Worm (Caenorhabditis elegans) whole organism, late embryonic: ENCODE measurements around the gene srz-19.

Experiments used
- F13H6.1 ChIP-seq: sonication (generic microtip); optimal IDR thresholded peaks from 2 replicates; lab custom pipeline; 2016; ENCODE audit warnings: missing genetic modification characterization, missing compliant biosample characterization
- K09A11.1 ChIP-seq: sonication (generic microtip); optimal IDR thresholded peaks from 2 replicates; lab custom pipeline; 2017; ENCODE audit warnings: antibody characterized with exemption, mild to moderate bottlenecking, missing genetic modification characterization, missing compliant biosample characterization; ENCODE audit not compliant: insufficient read depth
- T23F11.4 ChIP-seq: fragments of 200-800 bp; sonication (Bioruptor generic); optimal IDR thresholded peaks from 2 replicates; lab custom pipeline; 2018; ENCODE audit warnings: mild to moderate bottlenecking, missing genetic modification characterization, missing compliant biosample characterization
- ama-1 ChIP-seq: fragments of 150-350 bp; optimal IDR thresholded peaks from 2 replicates; lab custom pipeline; 2014
- ceh-19 ChIP-seq: fragments of 200-800 bp; sonication (Bioruptor generic); optimal IDR thresholded peaks from 2 replicates; lab custom pipeline; 2018; ENCODE audit warnings: mild to moderate bottlenecking, missing genetic modification characterization, missing compliant biosample characterization
- ceh-2 ChIP-seq: sonication (generic microtip); optimal IDR thresholded peaks from 2 replicates; lab custom pipeline; 2016; ENCODE audit warnings: missing genotype, missing genetic modification characterization, missing compliant biosample characterization
- ceh-22 ChIP-seq: sonication (generic microtip); optimal IDR thresholded peaks from 2 replicates; lab custom pipeline; 2017; ENCODE audit warnings: missing biosample characterization, missing genetic modification characterization
- che-1 ChIP-seq: sonication (generic microtip); optimal IDR thresholded peaks from 2 replicates; lab custom pipeline; 2016; ENCODE audit warnings: mild to moderate bottlenecking, missing genetic modification characterization, missing compliant biosample characterization
- dve-1 ChIP-seq: sonication (generic microtip); optimal IDR thresholded peaks from 2 replicates; lab custom pipeline; 2017; ENCODE audit warnings: antibody characterized with exemption, mild to moderate bottlenecking, missing genetic modification characterization, missing compliant biosample characterization
- elt-2 ChIP-seq: sonication (generic microtip); optimal IDR thresholded peaks from 2 replicates; lab custom pipeline; 2016; ENCODE audit warnings: missing genetic modification reagents, missing genetic modification characterization, missing compliant biosample characterization
- elt-4 ChIP-seq: sonication (generic microtip); optimal IDR thresholded peaks from 2 replicates; lab custom pipeline; 2016; ENCODE audit warnings: missing genetic modification characterization, missing compliant biosample characterization
- ets-4 ChIP-seq: sonication (generic microtip); optimal IDR thresholded peaks from 2 replicates; lab custom pipeline; 2016; ENCODE audit warnings: missing genetic modification characterization, missing compliant biosample characterization
- gmeb-2 ChIP-seq: sonication (generic microtip); optimal IDR thresholded peaks from 2 replicates; lab custom pipeline; 2016; ENCODE audit warnings: missing genetic modification characterization, inconsistent platforms, missing compliant biosample characterization
- hlh-13 ChIP-seq: fragments of 200-800 bp; sonication (Bioruptor generic); optimal IDR thresholded peaks from 2 replicates; lab custom pipeline; 2018; ENCODE audit warnings: mild to moderate bottlenecking, missing genetic modification characterization, missing compliant biosample characterization
- hlh-15 ChIP-seq: sonication (generic microtip); optimal IDR thresholded peaks from 2 replicates; lab custom pipeline; 2016; ENCODE audit warnings: missing genetic modification characterization, missing compliant biosample characterization
- hlh-30 ChIP-seq: sonication (generic microtip); optimal IDR thresholded peaks from 2 replicates; lab custom pipeline; 2017; ENCODE audit warnings: antibody characterized with exemption, missing genetic modification characterization, missing compliant biosample characterization; ENCODE audit not compliant: insufficient read depth
- hlh-6 ChIP-seq: sonication (generic microtip); optimal IDR thresholded peaks from 2 replicates; lab custom pipeline; 2016; ENCODE audit warnings: missing genotype, missing genetic modification characterization, missing compliant biosample characterization
- lim-6 ChIP-seq: sonication (generic microtip); optimal IDR thresholded peaks from 2 replicates; lab custom pipeline; 2016; ENCODE audit warnings: missing genetic modification characterization, missing compliant biosample characterization
- madf-2 ChIP-seq: sonication (generic microtip); optimal IDR thresholded peaks from 2 replicates; lab custom pipeline; 2017; ENCODE audit warnings: missing genetic modification characterization, missing compliant biosample characterization
- nhr-11 ChIP-seq: fragments of 150-350 bp; optimal IDR thresholded peaks from 2 replicates; lab custom pipeline; 2014; ENCODE audit warnings: missing biosample characterization, missing genetic modification characterization
- nhr-232 ChIP-seq: sonication (generic microtip); optimal IDR thresholded peaks from 2 replicates; lab custom pipeline; 2016; ENCODE audit warnings: missing genetic modification characterization, missing compliant biosample characterization
- odd-2 ChIP-seq: sonication (generic microtip); optimal IDR thresholded peaks from 2 replicates; lab custom pipeline; 2017; ENCODE audit warnings: antibody characterized with exemption, mild to moderate bottlenecking, missing genetic modification characterization, missing compliant biosample characterization
- pag-3 ChIP-seq: sonication (generic microtip); optimal IDR thresholded peaks from 2 replicates; lab custom pipeline; 2016; ENCODE audit warnings: missing compliant biosample characterization, missing genetic modification characterization, borderline replicate concordance
- pha-2 ChIP-seq: sonication (generic microtip); optimal IDR thresholded peaks from 2 replicates; lab custom pipeline; 2017; ENCODE audit warnings: mild to moderate bottlenecking, missing genetic modification characterization, missing compliant biosample characterization
- pqm-1 ChIP-seq: sonication (generic microtip); optimal IDR thresholded peaks from 2 replicates; lab custom pipeline; 2016; ENCODE audit warnings: missing genetic modification characterization, missing compliant biosample characterization
- sox-4 ChIP-seq: sonication (generic microtip); optimal IDR thresholded peaks from 2 replicates; lab custom pipeline; 2017; ENCODE audit warnings: mild to moderate bottlenecking, missing genetic modification characterization, inconsistent platforms, missing compliant biosample characterization
- unc-55 ChIP-seq: sonication (generic microtip); optimal IDR thresholded peaks from 2 replicates; lab custom pipeline; 2017; ENCODE audit warnings: missing biosample characterization, missing genetic modification reagents, missing genetic modification characterization
- unc-86 ChIP-seq: sonication (generic microtip); optimal IDR thresholded peaks from 2 replicates; lab custom pipeline; 2016; ENCODE audit warnings: missing genetic modification characterization, missing compliant biosample characterization
- zip-5 ChIP-seq: sonication (generic microtip); optimal IDR thresholded peaks from 2 replicates; lab custom pipeline; 2016; ENCODE audit warnings: missing genetic modification characterization, missing compliant biosample characterization
- ztf-16 ChIP-seq: sonication (generic microtip); optimal IDR thresholded peaks from 2 replicates; lab custom pipeline; 2017; ENCODE audit warnings: missing genetic modification characterization, missing compliant biosample characterization

The srz-19 gene

ce11 chrIV:3892027-3892426 lies 27.6 kb upstream of the srz-19 start, which contains the start of gene F56D6.9:
TSS of gene F56D6.9 (plus strand) at chrIV:3892327.
- no peak for TF ChIP-seq sox-4 (tag; lab: Kevin White, UChicago)

ce11 chrIV:3894004-3894480 lies 25.6 kb upstream of the srz-19 start, which contains the start of gene F56D6.8:
TSS of gene F56D6.8 (minus strand) at chrIV:3894430.
- TF ChIP-seq dve-1 (tag; lab: Kevin White, UChicago): no peak
- TF ChIP-seq hlh-15 (tag; lab: Kevin White, UChicago): no peak
- TF ChIP-seq lim-6: no peak

- TF ChIP-seq ama-1 (lab: Kevin White, UChicago) (no peak), gmeb-2 (tag; lab: Kevin White, UChicago) (no peak), ceh-22 (tag; lab: Kevin White, UChicago) (no peak), elt-4 (tag; lab: Kevin White, UChicago) (no peak), nhr-232 (no peak)
Measured at ce11 chrIV:3894770-3895169, 24.8 kb upstream of the srz-19 start, which contains the start of gene dct-8. TSS of gene dct-8 (plus strand) at chrIV:3895070.

- peak; percentile 82 for TF ChIP-seq pqm-1 (tag; lab: Kevin White, UChicago)
- TF ChIP-seq elt-2 (tag; lab: Kevin White, UChicago): peak; percentile 100
- peak; percentile 20 for TF ChIP-seq zip-5 (tag; lab: Kevin White, UChicago)
- TF ChIP-seq unc-55: no peak
- no peak for TF ChIP-seq hlh-30
- TF ChIP-seq, all 69 proteins: peak for 3
Measured at ce11 chrIV:3899719-3900554, 19.7 kb upstream of the srz-19 start, which contains the start of gene srz-62. TSS of gene srz-62 (plus strand) at chrIV:3900504.

ce11 chrIV:3902955-3903354 lies 16.7 kb upstream of the srz-19 start, which contains the start of gene F56D6.6:
TSS of gene F56D6.6 (plus strand) at chrIV:3903255.
- TF ChIP-seq F13H6.1 (no peak), K09A11.1 (tag; lab: Kevin White, UChicago) (no peak), gmeb-2 (tag; lab: Kevin White, UChicago) (no peak), hlh-13 (GFP tag; lab: Kevin White, UChicago) (no peak), ceh-2 (tag; lab: Kevin White, UChicago) (no peak), nhr-232 (no peak), ets-4 (tag; lab: Kevin White, UChicago) (no peak), hlh-15 (tag; lab: Kevin White, UChicago) (no peak), nhr-11 (tag; lab: Kevin White, UChicago) (no peak), ztf-16 (tag; lab: Kevin White, UChicago) (no peak), ceh-19 (no peak), lim-6 (no peak), hlh-6 (no peak), pag-3 (tag; lab: Kevin White, UChicago) (no peak), pha-2 (tag; lab: Kevin White, UChicago) (no peak), unc-86 (tag; lab: Kevin White, UChicago) (no peak)

ce11 chrIV:3904620-3905019 lies 15.0 kb upstream of the srz-19 start, which contains the start of gene F56D6.21:
TSS of gene F56D6.21 (plus strand) at chrIV:3904920.
- TF ChIP-seq che-1 (tag; lab: Kevin White, UChicago): no peak
- no peak for TF ChIP-seq nhr-232
- no peak for TF ChIP-seq T23F11.4 (GFP tag; lab: Kevin White, UChicago)
- no peak for TF ChIP-seq madf-2 (tag; lab: Kevin White, UChicago)
- no peak for TF ChIP-seq odd-2 (tag; lab: Kevin White, UChicago)
